Worm (Caenorhabditis elegans): ENCODE measurements around the gene srw-19.

DNA sequence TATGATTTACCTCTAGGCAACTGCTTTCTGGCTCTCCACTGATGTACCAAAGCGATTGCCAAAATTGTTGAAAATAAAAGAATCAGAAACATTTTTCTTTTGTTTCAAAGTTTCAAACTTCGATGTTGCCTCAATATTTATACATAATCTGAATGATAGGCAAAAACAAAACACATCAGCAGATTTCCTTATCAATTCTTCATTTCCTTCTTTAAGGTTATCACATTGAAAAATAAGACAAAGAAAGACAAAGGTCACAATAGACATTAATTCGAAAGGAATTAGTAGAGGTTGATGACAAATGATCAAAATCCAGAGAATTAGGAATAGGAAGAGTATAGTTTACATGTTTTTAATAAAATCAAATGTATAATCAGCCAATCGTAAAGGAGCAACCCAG, 9.8 kb upstream of the srw-19 start, which contains the start of gene cyp-34A2:
- TF ChIP-seq zfp-2 (tag; optimal IDR thresholded peaks at IDR 0.05) (no peak), snpc-4 (tag; optimal IDR thresholded peaks at IDR 0.05) (no peak), lin-29 (GFP tag; IDR thresholded peaks at IDR 0.05) (no peak), ceh-32 (tag; optimal IDR thresholded peaks at IDR 0.05; ENCODE audit: poor library complexity) (no peak)

All from whole organism, L4 larva.